Worm (Caenorhabditis elegans): ENCODE data around the gene srx-90.

The srx-90 gene

DNA sequence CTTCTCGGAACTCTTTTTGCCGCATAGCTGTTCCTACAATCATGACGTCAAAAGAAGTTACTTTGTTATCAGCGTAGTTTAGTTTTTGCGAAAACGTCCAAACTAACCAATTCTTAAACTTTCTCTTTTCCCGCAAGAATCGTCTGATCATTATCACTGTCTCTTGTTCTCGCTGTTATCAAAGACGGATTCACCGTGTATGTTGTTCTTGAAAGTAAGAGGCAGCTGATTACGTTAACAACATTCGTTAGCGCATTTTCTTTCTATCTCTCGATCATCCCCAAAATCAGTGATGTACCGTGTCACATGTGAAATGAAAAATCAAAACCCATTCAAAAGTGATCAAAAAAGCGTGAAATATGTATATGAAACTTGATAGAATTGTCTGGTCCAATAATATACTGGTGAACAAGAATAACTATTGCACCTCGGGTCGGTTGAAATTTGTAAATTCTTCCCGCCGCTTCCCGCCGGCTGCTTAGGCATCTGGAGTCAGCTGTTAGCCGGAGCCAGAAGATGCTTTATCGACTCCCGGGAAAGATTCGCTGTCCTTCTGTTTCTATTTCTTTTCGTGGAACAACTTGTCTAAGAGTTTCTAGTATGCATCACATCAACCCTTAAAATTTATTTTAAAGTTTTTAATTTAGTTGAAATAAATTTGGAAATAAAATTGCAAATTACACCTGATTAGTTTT is 46.3 kb upstream of the srx-90 start (continued):
- TF ChIP-seq zag-1 (tag; optimal IDR thresholded peaks at IDR 0.05) (no peak), spr-1 (tag; optimal IDR thresholded peaks at IDR 0.05) (no peak), nhr-41 (GFP tag; IDR thresholded peaks at IDR 0.05) (no peak), fkh-10 (GFP tag; optimal IDR thresholded peaks at IDR 0.05) (no peak), daf-19 (GFP tag; conservative IDR thresholded peaks at IDR 0.05) (no peak)

DNA sequence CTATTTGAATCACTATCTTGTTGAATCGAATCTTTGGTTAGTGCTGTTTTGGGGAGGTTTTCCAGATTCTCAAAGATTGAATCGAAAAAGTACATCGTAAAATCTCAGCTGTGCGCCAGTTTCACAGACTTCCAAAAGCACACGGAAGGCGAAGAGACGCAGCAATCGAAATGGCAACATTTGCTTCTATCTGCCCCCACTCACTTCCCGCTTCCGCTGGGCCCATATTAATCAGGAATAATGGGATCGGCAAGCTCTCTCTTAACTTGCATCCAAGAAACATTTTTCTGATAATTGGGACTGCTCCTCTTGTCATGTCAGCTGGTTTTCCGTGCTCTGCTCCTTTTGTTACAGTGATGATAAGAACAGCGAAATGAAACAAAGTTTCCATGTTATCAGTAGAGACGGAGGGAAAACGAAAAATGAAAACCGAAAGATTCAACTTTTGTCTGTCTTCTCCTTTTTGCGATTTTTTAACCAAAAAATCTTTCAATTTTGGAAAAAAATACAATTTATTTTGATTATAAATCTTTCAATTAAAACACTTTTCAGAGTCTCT is 45.3 kb upstream of the srx-90 start:
- TF ChIP-seq Y75B8A.6 (GFP tag; IDR thresholded peaks at IDR 0.05) (no peak), spr-3 (GFP tag; optimal IDR thresholded peaks at IDR 0.05) (no peak), dmd-8 (GFP tag; IDR thresholded peaks at IDR 0.05) (no peak), aha-1 (tag) (no peak), dmd-6 (GFP tag; IDR thresholded peaks at IDR 0.05) (peak; percentile 78), nhr-42 (GFP tag; IDR thresholded peaks at IDR 0.05) (no peak), zfp-3 (GFP tag; conservative IDR thresholded peaks at IDR 0.05) (no peak), nhr-41 (GFP tag; IDR thresholded peaks at IDR 0.05) (no peak), ces-1 (GFP tag; optimal IDR thresholded peaks at IDR 0.05) (no peak), egl-43 (GFP tag; IDR thresholded peaks at IDR 0.05) (peak; percentile 6; the same call in 1 of the 2 replicates), hlh-30 (tag; optimal IDR thresholded peaks at IDR 0.05; ENCODE audit: insufficient read depth) (peak; percentile 27), set-16 (GFP tag; IDR thresholded peaks at IDR 0.05) (no peak), hlh-11 (tag; optimal IDR thresholded peaks at IDR 0.05) (peak; percentile 85), mdl-1 (tag; optimal IDR thresholded peaks at IDR 0.05) (peak in 1 of 2 experiments; percentile 15), lsy-2 (tag; optimal IDR thresholded peaks at IDR 0.05) (peak in 1 of 2 experiments; percentile 3), daf-16 (GFP tag; optimal IDR thresholded peaks at IDR 0.05) (no peak), daf-16 (tag; optimal IDR thresholded peaks at IDR 0.05) (peak; percentile 42), lin-1 (GFP tag; IDR thresholded peaks at IDR 0.05) (0 out of 2 replicates have a peak, but pooled peaks have one; percentile 18), T26A8.4 (GFP tag; IDR thresholded peaks at IDR 0.05) (no peak), ceh-62 (tag; optimal IDR thresholded peaks at IDR 0.05) (no peak), pqm-1 (tag; optimal IDR thresholded peaks at IDR 0.05) (peak; percentile 82), mep-1 (tag; optimal IDR thresholded peaks at IDR 0.05) (peak; percentile 12), ama-1 (optimal IDR thresholded peaks at IDR 0.05) (peak; percentile 35), nhr-102 (tag; optimal IDR thresholded peaks at IDR 0.05) (no peak), nhr-28 (tag; optimal IDR thresholded peaks at IDR 0.05) (peak; percentile 74), nhr-10 (tag; optimal IDR thresholded peaks at IDR 0.05) (no peak), unc-62 (GFP tag; optimal IDR thresholded peaks at IDR 0.05 in 1 of 2) (peak in 1 of 2 experiments; percentile 36), unc-62 (tag; optimal IDR thresholded peaks at IDR 0.05) (no peak), mxl-3 (GFP tag; optimal IDR thresholded peaks at IDR 0.05) (no peak), daf-19 (GFP tag; conservative IDR thresholded peaks at IDR 0.05) (no peak), fkh-10 (GFP tag; optimal IDR thresholded peaks at IDR 0.05) (no peak), dve-1 (tag; optimal IDR thresholded peaks at IDR 0.05; ENCODE audit: insufficient read depth) (peak; percentile 33)

DNA sequence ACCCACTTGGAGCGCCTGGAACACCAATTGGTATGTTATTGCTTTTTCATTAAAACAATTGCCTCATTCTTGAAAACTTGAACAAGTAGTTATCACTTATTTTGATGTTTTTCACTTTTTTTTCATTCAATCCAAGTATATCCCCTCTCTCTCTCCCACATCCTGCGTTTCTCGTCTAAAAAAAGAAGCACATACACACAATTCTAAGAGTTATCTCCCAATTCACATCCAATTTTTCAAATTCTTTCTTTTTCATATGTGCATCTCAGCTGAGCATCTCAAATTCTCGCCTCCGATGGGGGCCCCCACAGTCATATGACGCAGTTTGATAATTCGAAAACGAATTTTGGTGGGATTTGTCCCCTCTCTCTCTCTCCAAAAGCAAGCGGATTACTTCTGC is 44.3 kb upstream of the srx-90 start:
- TF ChIP-seq T20F7.1 (GFP tag; optimal IDR thresholded peaks at IDR 0.05) (no peak), F44E2.7 (GFP tag; IDR thresholded peaks at IDR 0.05) (no peak), Y75B8A.6 (GFP tag; IDR thresholded peaks at IDR 0.05) (0 out of 2 replicates have a peak, but pooled peaks have one; percentile 19), ctbp-1 (GFP tag; IDR thresholded peaks at IDR 0.05) (no peak), unc-62 (GFP tag; optimal IDR thresholded peaks at IDR 0.05 in 1 of 2) (peak in 1 of 2 experiments; percentile 85), unc-62 (tag; optimal IDR thresholded peaks at IDR 0.05) (no peak), F26F4.8 (GFP tag; conservative IDR thresholded peaks at IDR 0.05) (0 out of 2 replicates have a peak, but pooled peaks have one; percentile 28), lsy-2 (tag; optimal IDR thresholded peaks at IDR 0.05) (no peak)
